Worm (Caenorhabditis elegans) whole organism, L1 larva: ENCODE measurements around the gene sup-12.

Experiments used
- C04F5.9 ChIP-seq: sonication (generic microtip); optimal IDR thresholded peaks from 2 replicates; lab custom pipeline; 2016; ENCODE audit warnings: missing genetic modification characterization, missing compliant biosample characterization
- C16A3.4 ChIP-seq: fragments of 150-350 bp; optimal IDR thresholded peaks from 2 replicates; lab custom pipeline; 2014; ENCODE audit warnings: missing biosample characterization, missing genetic modification characterization
- F16B12.6 ChIP-seq: fragments of 150-350 bp; optimal IDR thresholded peaks from 2 replicates; lab custom pipeline; 2014; ENCODE audit warnings: missing biosample characterization, missing genetic modification characterization
- aha-1 ChIP-seq: fragments of 150-350 bp; optimal IDR thresholded peaks from 2 replicates; lab custom pipeline; 2014; ENCODE audit warnings: missing biosample characterization, missing genetic modification characterization
- ama-1 ChIP-seq: fragments of 150-350 bp; optimal IDR thresholded peaks from 2 replicates; lab custom pipeline; 2014
- blmp-1 ChIP-seq: fragments of 150-350 bp; optimal IDR thresholded peaks from 2 replicates; lab custom pipeline; 2014; ENCODE audit warnings: missing biosample characterization, missing genetic modification characterization
- ceh-88 ChIP-seq: fragments of 200-800 bp; sonication (Bioruptor generic); IDR thresholded peaks from 2 replicates; pipeline ENCODE4 v1.3.6; 2022; ENCODE audit warnings: missing genetic modification characterization, missing compliant biosample characterization
- ceh-90 ChIP-seq: sonication (generic microtip); optimal IDR thresholded peaks from 2 replicates; lab custom pipeline; 2016; ENCODE audit warnings: missing genetic modification characterization, missing compliant biosample characterization
- dsc-1 ChIP-seq: sonication (generic microtip); optimal IDR thresholded peaks from 2 replicates; lab custom pipeline; 2016; ENCODE audit warnings: mild to moderate bottlenecking, missing genetic modification characterization, missing compliant biosample characterization
- efl-1 ChIP-seq, 4 experiments: fragments of 150-350 bp; optimal IDR thresholded peaks in 3 of 4; peaks in 1 of 4; 1 replicate in 1 of 4; 2 replicates in 3 of 4; lab custom pipeline; 2014; ENCODE audit warnings: missing biosample characterization in 2 of 4, missing genetic modification characterization in 2 of 4, missing genetic modification reagents in 2 of 4
- efl-3 ChIP-seq: fragments of 200-800 bp; sonication (Bioruptor generic); optimal IDR thresholded peaks from 2 replicates; lab custom pipeline; 2018; ENCODE audit warnings: mild to moderate bottlenecking, missing genetic modification characterization, missing compliant biosample characterization
- elt-2 ChIP-seq: sonication (generic microtip); optimal IDR thresholded peaks from 2 replicates; lab custom pipeline; 2016; ENCODE audit warnings: missing genetic modification characterization, mild to moderate bottlenecking, inconsistent platforms, missing compliant biosample characterization, missing genetic modification reagents
- elt-3 ChIP-seq, 6 experiments: fragments of 150-350 bp in 1 of 6; sonication (generic microtip); optimal IDR thresholded peaks; 2 replicates each; lab custom pipeline; 2017 to 2018; ENCODE audit warnings: missing biosample characterization in 6 of 6, missing genetic modification characterization in 6 of 6, inconsistent platforms in 1 of 6
- fkh-10 ChIP-seq: sonication (generic microtip); optimal IDR thresholded peaks from 2 replicates; lab custom pipeline; 2017; ENCODE audit warnings: missing biosample characterization, missing genetic modification reagents, missing genetic modification characterization
- fkh-4 ChIP-seq: sonication (generic microtip); optimal IDR thresholded peaks from 2 replicates; lab custom pipeline; 2016; ENCODE audit warnings: missing compliant biosample characterization, missing genetic modification characterization, borderline replicate concordance
- fkh-8 ChIP-seq: sonication (generic microtip); optimal IDR thresholded peaks from 2 replicates; lab custom pipeline; 2016; ENCODE audit warnings: mild to moderate bottlenecking, missing genetic modification characterization, missing compliant biosample characterization
- fos-1 ChIP-seq: fragments of 150-350 bp; optimal IDR thresholded peaks from 2 replicates; lab custom pipeline; 2014; ENCODE audit warnings: missing biosample characterization, missing genetic modification characterization
- hlh-17 ChIP-seq: fragments of 200-800 bp; sonication (Bioruptor generic); optimal IDR thresholded peaks from 2 replicates; lab custom pipeline; 2018; ENCODE audit warnings: missing genetic modification characterization, mild to moderate bottlenecking, missing compliant biosample characterization, moderate library complexity, borderline replicate concordance
- hlh-4 ChIP-seq: sonication (generic microtip); optimal IDR thresholded peaks from 2 replicates; lab custom pipeline; 2016; ENCODE audit warnings: mild to moderate bottlenecking, missing genetic modification characterization, missing compliant biosample characterization
- irx-1 ChIP-seq: sonication (generic microtip); optimal IDR thresholded peaks from 2 replicates; lab custom pipeline; 2016; ENCODE audit warnings: missing genetic modification characterization, missing compliant biosample characterization
- lin-14 ChIP-seq: fragments of 200-800 bp; sonication (Bioruptor generic); optimal IDR thresholded peaks from 2 replicates; lab custom pipeline; 2018; ENCODE audit warnings: mild to moderate bottlenecking, missing genetic modification characterization, moderate library complexity, missing compliant biosample characterization
- lin-15B ChIP-seq: fragments of 150-350 bp; sonication (generic microtip); optimal IDR thresholded peaks from 3 replicates; lab custom pipeline; 2014; ENCODE audit warnings: missing biosample characterization, missing genetic modification characterization
- lin-39 ChIP-seq: fragments of 150-350 bp; optimal IDR thresholded peaks from 2 replicates; lab custom pipeline; 2014; ENCODE audit warnings: missing biosample characterization, missing genetic modification reagents, missing genetic modification characterization
- lir-3 ChIP-seq: sonication (generic microtip); optimal IDR thresholded peaks from 2 replicates; lab custom pipeline; 2016; ENCODE audit warnings: mild to moderate bottlenecking, missing genetic modification characterization, moderate library complexity, missing compliant biosample characterization; ENCODE audit not compliant: poor library complexity
- mef-2 ChIP-seq: fragments of 150-350 bp; optimal IDR thresholded peaks from 2 replicates; lab custom pipeline; 2014; ENCODE audit warnings: missing biosample characterization, missing genetic modification characterization
- mep-1 ChIP-seq: fragments of 150-350 bp; optimal IDR thresholded peaks from 2 replicates; lab custom pipeline; 2014; ENCODE audit warnings: missing biosample characterization, missing genetic modification characterization
- nhr-19 ChIP-seq: fragments of 200-800 bp; sonication (Bioruptor generic); conservative IDR thresholded peaks from 2 replicates; pipeline ENCODE4 v1.3.6; 2022; ENCODE audit warnings: missing genetic modification characterization, missing compliant biosample characterization
- nhr-85 ChIP-seq: sonication (generic microtip); peaks from one replicate; lab custom pipeline; 2016; ENCODE audit warnings: missing genetic modification characterization, inconsistent platforms, missing compliant biosample characterization
- nhr-90 ChIP-seq: sonication (generic microtip); optimal IDR thresholded peaks from 2 replicates; lab custom pipeline; 2016; ENCODE audit warnings: mild to moderate bottlenecking, missing genetic modification characterization, missing compliant biosample characterization; ENCODE audit not compliant: poor library complexity
- pag-3 ChIP-seq: sonication (generic microtip); optimal IDR thresholded peaks from 2 replicates; lab custom pipeline; 2017; ENCODE audit warnings: missing genetic modification characterization, mild to moderate bottlenecking, missing compliant biosample characterization, antibody characterized with exemption, borderline replicate concordance; ENCODE audit not compliant: insufficient read depth
- pax-3 ChIP-seq: fragments of 200-800 bp; sonication (Bioruptor generic); optimal IDR thresholded peaks from 2 replicates; lab custom pipeline; 2018; ENCODE audit warnings: mild to moderate bottlenecking, missing genetic modification characterization, moderate library complexity, missing compliant biosample characterization
- rnt-1 ChIP-seq: sonication (generic microtip); optimal IDR thresholded peaks from 2 replicates; lab custom pipeline; 2016; ENCODE audit warnings: mild to moderate bottlenecking, missing genetic modification characterization, moderate library complexity, missing compliant biosample characterization
- skn-1 ChIP-seq: fragments of 150-350 bp; optimal IDR thresholded peaks from 2 replicates; lab custom pipeline; 2014; ENCODE audit warnings: missing biosample characterization, missing genetic modification characterization
- snu-23 ChIP-seq: sonication (generic microtip); optimal IDR thresholded peaks from 2 replicates; lab custom pipeline; 2016; ENCODE audit warnings: missing genetic modification characterization, missing compliant biosample characterization
- sup-37 ChIP-seq: fragments of 200-800 bp; sonication (Bioruptor generic); optimal IDR thresholded peaks from 2 replicates; lab custom pipeline; 2018; ENCODE audit warnings: mild to moderate bottlenecking, missing genetic modification characterization, missing compliant biosample characterization
- swsn-7 ChIP-seq: sonication (generic microtip); optimal IDR thresholded peaks from 2 replicates; lab custom pipeline; 2016; ENCODE audit warnings: missing genetic modification characterization, missing compliant biosample characterization
- tbx-2 ChIP-seq: sonication (generic microtip); optimal IDR thresholded peaks from 2 replicates; lab custom pipeline; 2016; ENCODE audit warnings: missing genetic modification characterization, missing compliant biosample characterization
- tlp-1 ChIP-seq: fragments of 150-350 bp; optimal IDR thresholded peaks from 2 replicates; lab custom pipeline; 2014; ENCODE audit warnings: missing biosample characterization, missing genetic modification characterization
- unc-130 ChIP-seq: fragments of 150-350 bp; optimal IDR thresholded peaks from 2 replicates; lab custom pipeline; 2017; ENCODE audit warnings: missing biosample characterization, missing genetic modification characterization, inconsistent platforms
- unc-62 ChIP-seq: fragments of 150-350 bp; optimal IDR thresholded peaks from 2 replicates; lab custom pipeline; 2014; ENCODE audit warnings: missing biosample characterization, missing genetic modification reagents, missing genetic modification characterization
- xbp-1 ChIP-seq: sonication (generic microtip); optimal IDR thresholded peaks from 2 replicates; lab custom pipeline; 2016; ENCODE audit warnings: missing genetic modification characterization, missing compliant biosample characterization
- zag-1 ChIP-seq: fragments of 150-350 bp; optimal IDR thresholded peaks from 2 replicates; lab custom pipeline; 2014; ENCODE audit warnings: missing biosample characterization, missing genetic modification characterization
- zip-4 ChIP-seq: fragments of 200-800 bp; sonication (Bioruptor generic); optimal IDR thresholded peaks from 2 replicates; lab custom pipeline; 2018; ENCODE audit warnings: mild to moderate bottlenecking, missing genetic modification characterization, moderate library complexity, missing compliant biosample characterization
- ztf-11 ChIP-seq, 2 experiments: sonication (generic microtip); optimal IDR thresholded peaks; 2 replicates each; lab custom pipeline; 2016 to 2017; ENCODE audit warnings: missing genetic modification characterization in 2 of 2, missing biosample characterization in 1 of 2, missing compliant biosample characterization in 1 of 2
- ztf-4 ChIP-seq: fragments of 150-350 bp; optimal IDR thresholded peaks from 2 replicates; lab custom pipeline; 2014; ENCODE audit warnings: missing biosample characterization, missing genetic modification characterization

Gene sup-12

ce11 chrX:3911280-3911679, 6.9 kb downstream of the sup-12 start, which contains the start of gene T22B2.5:
Gene T22B2.5 (minus strand): TSS chrX:3911380.
- TF ChIP-seq nhr-19 (GFP tag; lab: Robert Waterston, UW) (no peak), pag-3 (tag; lab: Kevin White, UChicago) (no peak), F16B12.6 (tag; lab: Kevin White, UChicago) (no peak), ceh-88 (GFP tag; lab: Robert Waterston, UW) (no peak), elt-2 (tag; lab: Kevin White, UChicago) (no peak), ztf-11 (tag; optimal IDR thresholded peaks at IDR 0.05; lab: Kevin White, UChicago) (no peak), lin-39 (tag; lab: Kevin White, UChicago) (no peak), xbp-1 (tag; lab: Kevin White, UChicago) (no peak), tbx-2 (tag; lab: Kevin White, UChicago) (no peak), pax-3 (no peak)
- TF ChIP-seq, all 84 proteins: peak for 0

- TF ChIP-seq skn-1 (tag; lab: Kevin White, UChicago) (peak; percentile 23), fkh-4 (tag; lab: Kevin White, UChicago) (no peak), lin-39 (tag; lab: Kevin White, UChicago) (no peak), tbx-2 (tag; lab: Kevin White, UChicago) (no peak), C04F5.9 (tag; lab: Kevin White, UChicago) (no peak), ama-1 (lab: Kevin White, UChicago) (no peak), zag-1 (tag; lab: Kevin White, UChicago) (no peak), efl-3 (GFP tag; lab: Kevin White, UChicago) (no peak), lin-15B (no peak), rnt-1 (tag; lab: Kevin White, UChicago) (peak; percentile 61), mep-1 (tag; lab: Kevin White, UChicago) (no peak), unc-130 (tag; lab: Kevin White, UChicago) (peak; percentile 14), ztf-11 (tag; optimal IDR thresholded peaks at IDR 0.05; lab: Kevin White, UChicago) (no peak), elt-3 (tag; optimal IDR thresholded peaks at IDR 0.05; lab: Kevin White, UChicago) (no peak), hlh-17 (GFP tag; lab: Kevin White, UChicago) (no peak), dsc-1 (tag; lab: Kevin White, UChicago) (no peak), nhr-19 (GFP tag; lab: Robert Waterston, UW) (peak; percentile 30; the same call in 1 of the 2 replicates), swsn-7 (tag; lab: Kevin White, UChicago) (no peak), tlp-1 (no peak), efl-1 (optimal IDR thresholded peaks at IDR 0.05; lab: Kevin White, UChicago) (no peak), efl-1 (GFP tag; optimal IDR thresholded peaks at IDR 0.05 in 1 of 2; lab: Kevin White, UChicago) (no peak), zip-4 (GFP tag; lab: Kevin White, UChicago) (no peak), unc-62 (GFP tag; lab: Kevin White, UChicago) (no peak), fkh-10 (GFP tag; lab: Kevin White, UChicago) (no peak), ceh-90 (tag; lab: Kevin White, UChicago) (no peak), hlh-4 (no peak), mef-2 (tag; lab: Kevin White, UChicago) (no peak), fos-1 (no peak), snu-23 (GFP tag; lab: Kevin White, UChicago) (peak; percentile 7), fkh-8 (tag; lab: Kevin White, UChicago) (no peak), C16A3.4 (tag; lab: Kevin White, UChicago) (peak; percentile 2), lir-3 (tag; lab: Kevin White, UChicago) (no peak)
Observed at ce11 chrX:3914273-3914672, 9.9 kb downstream of the sup-12 start.

- TF ChIP-seq ztf-4 (tag; lab: Kevin White, UChicago) = no peak
- no peak for TF ChIP-seq xbp-1 (tag; lab: Kevin White, UChicago)
- no peak for TF ChIP-seq nhr-90 (tag; lab: Kevin White, UChicago)
- no peak for TF ChIP-seq lir-3 (tag; lab: Kevin White, UChicago)
- TF ChIP-seq efl-1 (optimal IDR thresholded peaks at IDR 0.05; lab: Kevin White, UChicago) = no peak
- no peak for TF ChIP-seq efl-1 (GFP tag; optimal IDR thresholded peaks at IDR 0.05 in 1 of 2; lab: Kevin White, UChicago)
- TF ChIP-seq unc-130 (tag; lab: Kevin White, UChicago) = no peak
- no peak for TF ChIP-seq ama-1 (lab: Kevin White, UChicago)
- no peak for TF ChIP-seq pax-3
- no peak for TF ChIP-seq ceh-88 (GFP tag; lab: Robert Waterston, UW)
- no peak for TF ChIP-seq sup-37
- TF ChIP-seq aha-1 (tag; lab: Kevin White, UChicago) = no peak
- TF ChIP-seq lin-14 = no peak
- TF ChIP-seq irx-1 (tag; lab: Kevin White, UChicago) = no peak
- no peak for TF ChIP-seq blmp-1 (tag; lab: Kevin White, UChicago)
- TF ChIP-seq mef-2 (tag; lab: Kevin White, UChicago) = no peak
- no peak for TF ChIP-seq nhr-85
- TF ChIP-seq, all 84 proteins: peak for 0
Observed at ce11 chrX:3915748-3916147, 11.4 kb downstream of the sup-12 start, which contains the start of gene idpp-9. Gene idpp-9 (minus strand): TSS chrX:3915848.
